Worm (Caenorhabditis elegans) whole organism, midembryonic: ENCODE measurements around the gene T20F7.1.
"Not testable (repeated sequence)": the region's sequence is repeated elsewhere in the genome, so short reads cannot be mapped to it uniquely, and the experiment has no call there.

Source experiments
- T22C8.4 ChIP-seq: fragments of 200-800 bp; sonication (Bioruptor generic); IDR thresholded peaks from 2 replicates; pipeline ENCODE4 v1.3.6; 2022; ENCODE audit warnings: missing genetic modification characterization, missing compliant biosample characterization
- cog-1 ChIP-seq: sonication (generic microtip); optimal IDR thresholded peaks from 2 replicates; lab custom pipeline; 2016; ENCODE audit warnings: missing genetic modification characterization, missing compliant biosample characterization
- flt-1 ChIP-seq: fragments of 200-800 bp; sonication (Bioruptor generic); IDR thresholded peaks from 2 replicates; pipeline ENCODE4 v1.3.6; 2022; ENCODE audit warnings: missing genetic modification characterization, missing compliant biosample characterization
- klf-2 ChIP-seq: fragments of 200-800 bp; sonication (Bioruptor generic); conservative IDR thresholded peaks from 2 replicates; pipeline ENCODE4 v1.3.6; 2022; ENCODE audit warnings: missing genetic modification reagents, missing genetic modification characterization, missing compliant biosample characterization
- med-1 ChIP-seq: sonication (generic microtip); optimal IDR thresholded peaks from 2 replicates; lab custom pipeline; 2017; ENCODE audit warnings: missing genetic modification characterization, mild to moderate bottlenecking, missing compliant biosample characterization, antibody characterized with exemption, missing genetic modification reagents; ENCODE audit not compliant: insufficient read depth
- ref-1 ChIP-seq: fragments of 200-800 bp; sonication (Bioruptor generic); conservative IDR thresholded peaks from 2 replicates; pipeline ENCODE4 v1.3.6; 2022; ENCODE audit warnings: missing genetic modification reagents, missing genetic modification characterization, missing compliant biosample characterization
- tab-1 ChIP-seq: fragments of 200-800 bp; sonication (Bioruptor generic); IDR thresholded peaks from 2 replicates; pipeline ENCODE4 v1.3.6; 2022; ENCODE audit warnings: missing genetic modification characterization, missing compliant biosample characterization
- ztf-23 ChIP-seq: fragments of 200-800 bp; sonication (Bioruptor generic); IDR thresholded peaks from 2 replicates; pipeline ENCODE4 v1.3.6; 2022; ENCODE audit warnings: missing genetic modification reagents, missing genetic modification characterization, missing compliant biosample characterization
- ztf-29 ChIP-seq: fragments of 200-800 bp; sonication (Bioruptor generic); IDR thresholded peaks from 2 replicates; pipeline ENCODE4 v1.3.6; 2022; ENCODE audit warnings: missing genetic modification reagents, missing genetic modification characterization, missing compliant biosample characterization

Gene T20F7.1

ce11 chrX:16872446-16872962, at the start of gene T20F7.1:
Gene T20F7.1, plus strand, starts transcription at chrX:16872912.
- TF ChIP-seq ztf-29 (GFP tag; lab: Robert Waterston, UW): no peak
- no peak for TF ChIP-seq ztf-23
- TF ChIP-seq ref-1 (GFP tag; lab: Robert Waterston, UW): no peak
- no peak for TF ChIP-seq klf-2 (GFP tag; lab: Robert Waterston, UW)
- no peak for TF ChIP-seq med-1 (GFP tag; lab: Kevin White, UChicago)
- TF ChIP-seq T22C8.4 (GFP tag; lab: Robert Waterston, UW): no peak
- no peak for TF ChIP-seq tab-1 (GFP tag; lab: Robert Waterston, UW)

- no peak for TF ChIP-seq med-1 (GFP tag; lab: Kevin White, UChicago)
- TF ChIP-seq flt-1: no peak
- no peak for TF ChIP-seq cog-1 (tag; lab: Kevin White, UChicago)
- no peak for TF ChIP-seq ztf-29 (GFP tag; lab: Robert Waterston, UW)
- TF ChIP-seq ref-1 (GFP tag; lab: Robert Waterston, UW): no peak
- TF ChIP-seq tab-1 (GFP tag; lab: Robert Waterston, UW): no peak
- no peak for TF ChIP-seq ztf-23
- TF ChIP-seq klf-2 (GFP tag; lab: Robert Waterston, UW): no peak
- no peak for TF ChIP-seq T22C8.4 (GFP tag; lab: Robert Waterston, UW)
Observed at ce11 chrX:16825358-16825757, 47.4 kb upstream of the T20F7.1 start, which contains the start of gene sto-5. Gene sto-5, minus strand, starts transcription at chrX:16825458.

ce11 chrX:16826500-16826899, 46.2 kb upstream of the T20F7.1 start:
- TF ChIP-seq med-1 (GFP tag; lab: Kevin White, UChicago) (no peak), ztf-23 (no peak), klf-2 (GFP tag; lab: Robert Waterston, UW) (no peak), cog-1 (tag; lab: Kevin White, UChicago) (no peak)

- not testable (repeated sequence) for TF ChIP-seq ref-1 (GFP tag; lab: Robert Waterston, UW); ztf-29 (GFP tag; lab: Robert Waterston, UW); cog-1 (tag; lab: Kevin White, UChicago)
Observed at ce11 chrX:16834691-16835090, 38.0 kb upstream of the T20F7.1 start, which contains the start of gene F41G4.13. Gene F41G4.13, minus strand, starts transcription at chrX:16834791.

- no peak for TF ChIP-seq tab-1 (GFP tag; lab: Robert Waterston, UW)
Observed at ce11 chrX:16836304-16836703, 36.4 kb upstream of the T20F7.1 start, which contains the start of gene F41G4.7. Gene F41G4.7, minus strand, starts transcription at chrX:16836404.

ce11 chrX:16840738-16841137, 32.0 kb upstream of the T20F7.1 start, which contains the start of gene dyla-1:
Gene dyla-1, plus strand, starts transcription at chrX:16841038.
- TF ChIP-seq T22C8.4 (GFP tag; lab: Robert Waterston, UW): no peak
- TF ChIP-seq ztf-23: no peak
- TF ChIP-seq ref-1 (GFP tag; lab: Robert Waterston, UW): no peak
- TF ChIP-seq klf-2 (GFP tag; lab: Robert Waterston, UW): no peak
- no peak for TF ChIP-seq flt-1
- TF ChIP-seq tab-1 (GFP tag; lab: Robert Waterston, UW): no peak
- TF ChIP-seq med-1 (GFP tag; lab: Kevin White, UChicago): no peak
- no peak for TF ChIP-seq cog-1 (tag; lab: Kevin White, UChicago)
- TF ChIP-seq ztf-29 (GFP tag; lab: Robert Waterston, UW): no peak

- TF ChIP-seq ref-1 (GFP tag; lab: Robert Waterston, UW) (no peak), ztf-23 (no peak), cog-1 (tag; lab: Kevin White, UChicago) (no peak), med-1 (GFP tag; lab: Kevin White, UChicago) (no peak), tab-1 (GFP tag; lab: Robert Waterston, UW) (no peak), T22C8.4 (GFP tag; lab: Robert Waterston, UW) (no peak), ztf-29 (GFP tag; lab: Robert Waterston, UW) (no peak), klf-2 (GFP tag; lab: Robert Waterston, UW) (no peak), flt-1 (no peak)
Observed at ce11 chrX:16842935-16843334, 29.8 kb upstream of the T20F7.1 start.

- no peak for TF ChIP-seq T22C8.4 (GFP tag; lab: Robert Waterston, UW)
- no peak for TF ChIP-seq med-1 (GFP tag; lab: Kevin White, UChicago)
- no peak for TF ChIP-seq klf-2 (GFP tag; lab: Robert Waterston, UW)
- TF ChIP-seq cog-1 (tag; lab: Kevin White, UChicago): no peak
- no peak for TF ChIP-seq ztf-23
Observed at ce11 chrX:16844924-16845323, 27.8 kb upstream of the T20F7.1 start, which contains the start of gene F41G4.8. Gene F41G4.8, minus strand, starts transcription at chrX:16845024.

- TF ChIP-seq med-1 (GFP tag; lab: Kevin White, UChicago) (no peak), flt-1 (no peak), cog-1 (tag; lab: Kevin White, UChicago) (no peak), klf-2 (GFP tag; lab: Robert Waterston, UW) (no peak), tab-1 (GFP tag; lab: Robert Waterston, UW) (no peak), ztf-29 (GFP tag; lab: Robert Waterston, UW) (no peak), ref-1 (GFP tag; lab: Robert Waterston, UW) (no peak), T22C8.4 (GFP tag; lab: Robert Waterston, UW) (no peak), ztf-23 (no peak)
Observed at ce11 chrX:16859956-16860446, 12.7 kb upstream of the T20F7.1 start, which contains the start of gene T20F7.3. Gene T20F7.3, plus strand, starts transcription at chrX:16860396.

- TF ChIP-seq klf-2 (GFP tag; lab: Robert Waterston, UW) (no peak), ztf-29 (GFP tag; lab: Robert Waterston, UW) (no peak), cog-1 (tag; lab: Kevin White, UChicago) (no peak), T22C8.4 (GFP tag; lab: Robert Waterston, UW) (no peak), ref-1 (GFP tag; lab: Robert Waterston, UW) (no peak), med-1 (GFP tag; lab: Kevin White, UChicago) (no peak), flt-1 (no peak), ztf-23 (no peak), tab-1 (GFP tag; lab: Robert Waterston, UW) (no peak)
Observed at ce11 chrX:16863320-16863719, 9.4 kb upstream of the T20F7.1 start.
